Worm (Caenorhabditis elegans) whole organism, L3 larva: ENCODE data around the gene R02D5.7.

Experiments
- ZK546.5 ChIP-seq: sonication (generic microtip); optimal IDR thresholded peaks from 2 replicates; lab custom pipeline; 2017; ENCODE audit warnings: missing biosample characterization, missing genetic modification characterization
- aly-2 ChIP-seq: fragments of 150-350 bp; optimal IDR thresholded peaks from 2 replicates; lab custom pipeline; 2014; ENCODE audit warnings: missing biosample characterization, missing genetic modification characterization
- jun-1 ChIP-seq: fragments of 150-350 bp; optimal IDR thresholded peaks from 2 replicates; lab custom pipeline; 2014; ENCODE audit warnings: missing biosample characterization, missing genetic modification reagents, missing genetic modification characterization
- pha-4 ChIP-seq: fragments of 150-350 bp; optimal IDR thresholded peaks from 2 replicates; lab custom pipeline; 2014; ENCODE audit warnings: missing biosample characterization, missing genetic modification reagents, missing genetic modification characterization
- skn-1 ChIP-seq: fragments of 150-350 bp; optimal IDR thresholded peaks from 2 replicates; lab custom pipeline; 2014; ENCODE audit warnings: missing biosample characterization, missing genetic modification characterization
- unc-39 ChIP-seq: sonication (generic microtip); optimal IDR thresholded peaks from 4 replicates; lab custom pipeline; 2017; ENCODE audit warnings: missing biosample characterization, missing genetic modification characterization
- unc-62 ChIP-seq: fragments of 150-350 bp; sonication (generic microtip); optimal IDR thresholded peaks from 4 replicates; lab custom pipeline; 2014; ENCODE audit warnings: missing biosample characterization, missing genetic modification reagents, missing genetic modification characterization

DNA sequence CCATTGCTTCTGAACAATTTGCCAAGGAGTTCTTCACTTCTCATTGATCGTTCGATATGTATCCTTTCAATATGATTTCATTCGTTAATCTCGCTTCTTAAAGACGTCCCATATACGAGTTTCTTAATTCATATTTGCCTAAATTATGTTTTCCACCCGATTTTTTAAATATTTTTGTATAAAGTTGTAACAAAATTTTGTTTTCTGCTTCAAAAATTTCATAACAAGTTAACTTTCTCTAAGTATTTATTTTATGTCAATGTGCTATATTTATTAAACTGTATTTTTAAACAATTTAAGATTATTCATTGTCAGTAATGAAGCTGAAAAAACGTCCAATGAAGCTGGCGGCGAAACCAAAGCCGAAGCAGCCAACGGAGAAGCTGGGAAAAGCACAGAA is 31.9 kb downstream of the R02D5.7 start, which contains the start of gene F23B12.7:
- TF ChIP-seq ZK546.5, result no peak
- TF ChIP-seq unc-62 (GFP tag; lab: Kevin White, UChicago), result no peak
- TF ChIP-seq unc-39, result no peak
- TF ChIP-seq pha-4 (tag; lab: Kevin White, UChicago), result no peak
- no peak for TF ChIP-seq jun-1 (tag; lab: Kevin White, UChicago)
- no peak for TF ChIP-seq skn-1
- no peak for TF ChIP-seq aly-2 (tag; lab: Kevin White, UChicago)
